Worm (Caenorhabditis elegans) whole organism, L3 larva: ENCODE results near the gene T24F1.7.

Experiments
- ceh-82 ChIP-seq: fragments of 150-350 bp; optimal IDR thresholded peaks from 2 replicates; lab custom pipeline; 2014; ENCODE audit warnings: missing biosample characterization, missing genetic modification characterization
- tbx-2 ChIP-seq: sonication (generic microtip); optimal IDR thresholded peaks from 2 replicates; lab custom pipeline; 2016; ENCODE audit warnings: mild to moderate bottlenecking, missing genetic modification characterization, missing compliant biosample characterization

DNA sequence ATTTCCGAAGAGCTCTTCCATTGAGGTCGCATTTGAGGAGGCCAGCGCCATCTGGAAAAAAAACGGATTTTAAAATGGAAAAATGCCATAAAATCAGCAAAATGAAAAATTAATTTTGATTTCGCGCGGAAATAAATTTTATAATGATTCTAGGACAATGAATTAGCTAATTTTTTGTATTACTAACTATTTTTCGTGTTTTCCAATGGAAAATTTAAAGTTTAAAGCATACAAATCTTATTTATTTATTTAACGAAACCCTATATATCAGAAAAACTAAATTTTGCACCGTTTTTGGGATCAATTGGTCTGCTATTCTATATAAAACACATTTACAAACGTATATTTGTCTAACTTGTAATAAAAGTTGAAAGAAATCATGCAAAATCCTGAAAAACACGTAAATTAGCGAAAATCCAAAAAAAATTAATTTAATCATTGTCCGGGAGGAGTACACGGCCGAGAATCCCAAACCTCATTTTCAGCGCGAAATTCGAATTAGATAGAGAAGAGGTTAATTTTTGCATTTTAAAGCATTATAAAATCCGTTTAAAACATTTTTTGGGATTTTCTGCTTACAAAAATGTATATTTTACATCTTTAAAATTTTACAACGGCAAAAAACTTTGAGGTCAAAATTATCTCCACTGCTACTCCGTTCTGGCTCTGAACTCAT is 22.1 kb upstream of the T24F1.7 start, which contains the start of gene C47G2.3:
- TF ChIP-seq ceh-82 (tag; lab: Kevin White, UChicago) = no peak
- no peak for TF ChIP-seq tbx-2 (tag; lab: Kevin White, UChicago)
